Fruit fly (Drosophila melanogaster) whole organism, embryonic: ENCODE measurements around the gene lark.

Experiments
- Abd-B ChIP-seq: fragments of 200-800 bp; sonication (Bioruptor generic); optimal IDR thresholded peaks from 2 replicates; lab custom pipeline; 2018; ENCODE audit warnings: missing biosample characterization, mild to moderate bottlenecking, missing genetic modification characterization, moderate library complexity
- Aef1 ChIP-seq: fragments of 200-800 bp; sonication (Bioruptor generic); IDR thresholded peaks from 3 replicates; pipeline ENCODE4 v1.3.6; 2022; ENCODE audit warnings: missing biosample characterization, missing genetic modification characterization
- Atf3 ChIP-seq: fragments of 200-800 bp; sonication (Bioruptor generic); optimal IDR thresholded peaks from 3 replicates; lab custom pipeline; 2016; ENCODE audit warnings: missing biosample characterization, missing genetic modification characterization
- Bdp1 ChIP-seq: fragments of 200-800 bp; sonication (Bioruptor generic); optimal IDR thresholded peaks from 3 replicates; lab custom pipeline; 2016; ENCODE audit warnings: missing biosample characterization, missing genetic modification characterization
- CG11504 ChIP-seq: fragments of 200-800 bp; sonication (Bioruptor generic); optimal IDR thresholded peaks from 3 replicates; lab custom pipeline; 2019; ENCODE audit warnings: missing biosample characterization, mild to moderate bottlenecking, missing genetic modification characterization, moderate library complexity
- CG12071 ChIP-seq: fragments of 200-800 bp; sonication (Bioruptor generic); optimal IDR thresholded peaks from 3 replicates; lab custom pipeline; 2018; ENCODE audit warnings: missing biosample characterization, mild to moderate bottlenecking, missing genetic modification characterization
- CG1233 ChIP-seq: fragments of 200-800 bp; sonication (Bioruptor generic); optimal IDR thresholded peaks from 4 replicates; lab custom pipeline; 2018; ENCODE audit warnings: missing biosample characterization, mild to moderate bottlenecking, missing genetic modification characterization
- CG14014 ChIP-seq: fragments of 200-800 bp; sonication (Bioruptor generic); IDR thresholded peaks from 2 replicates; pipeline ENCODE4 v1.3.6; 2022; ENCODE audit warnings: missing biosample characterization, missing genetic modification characterization
- CG15269 ChIP-seq: fragments of 200-800 bp; sonication (Bioruptor generic); optimal IDR thresholded peaks from 2 replicates; lab custom pipeline; 2018; ENCODE audit warnings: missing biosample characterization, mild to moderate bottlenecking, missing genetic modification characterization, moderate library complexity
- CG15601 ChIP-seq: fragments of 200-800 bp; sonication (Bioruptor generic); optimal IDR thresholded peaks from 3 replicates; lab custom pipeline; 2019; ENCODE audit warnings: missing biosample characterization, mild to moderate bottlenecking, missing genetic modification characterization, moderate library complexity
- CG1602 ChIP-seq: fragments of 200-800 bp; sonication (Bioruptor generic); optimal IDR thresholded peaks from 3 replicates; lab custom pipeline; 2016; ENCODE audit warnings: missing biosample characterization, missing genetic modification characterization
- CG17328 ChIP-seq: fragments of 200-800 bp; sonication (Bioruptor generic); IDR thresholded peaks from 2 replicates; pipeline ENCODE4 v1.3.6; 2022; ENCODE audit warnings: missing biosample characterization, missing genetic modification characterization
- CG17912 ChIP-seq: fragments of 200-800 bp; sonication (Bioruptor generic); optimal IDR thresholded peaks from 2 replicates; lab custom pipeline; 2018; ENCODE audit warnings: missing biosample characterization, mild to moderate bottlenecking, missing genetic modification characterization
- CG2889 ChIP-seq: fragments of 200-800 bp; sonication (Bioruptor generic); IDR thresholded peaks from 3 replicates; pipeline ENCODE4 v1.3.6; 2022; ENCODE audit warnings: missing biosample characterization, missing genetic modification characterization
- CG30403 ChIP-seq: fragments of 200-800 bp; sonication (Bioruptor generic); optimal IDR thresholded peaks from 3 replicates; lab custom pipeline; 2016; ENCODE audit warnings: missing biosample characterization, missing genetic modification characterization
- CG31388 ChIP-seq: fragments of 200-800 bp; sonication (Bioruptor generic); optimal IDR thresholded peaks from 2 replicates; lab custom pipeline; 2016; ENCODE audit warnings: missing biosample characterization, missing genetic modification characterization
- CG34224 ChIP-seq: fragments of 200-800 bp; sonication (Bioruptor generic); IDR thresholded peaks from 3 replicates; pipeline ENCODE4 v1.3.6; 2022; ENCODE audit warnings: missing biosample characterization, missing genetic modification characterization; ENCODE audit not compliant: partially characterized antibody
- CG6765 ChIP-seq: fragments of 200-800 bp; sonication (Bioruptor generic); optimal IDR thresholded peaks from 3 replicates; lab custom pipeline; 2017; ENCODE audit warnings: missing biosample characterization, mild to moderate bottlenecking, missing genetic modification characterization
- CG6791 ChIP-seq: fragments of 200-800 bp; sonication (Bioruptor generic); IDR thresholded peaks from 3 replicates; pipeline ENCODE4 v1.3.6; 2022; ENCODE audit warnings: missing biosample characterization, missing genetic modification characterization; ENCODE audit not compliant: partially characterized antibody
- CTCF ChIP-seq: fragments of 200-800 bp; sonication (Bioruptor generic); optimal IDR thresholded peaks from 2 replicates; lab custom pipeline; 2017; ENCODE audit warnings: missing biosample characterization, mild to moderate bottlenecking, missing genetic modification characterization, moderate library complexity
- Camta ChIP-seq: fragments of 200-800 bp; sonication (Bioruptor generic); optimal IDR thresholded peaks from 2 replicates; lab custom pipeline; 2016; ENCODE audit warnings: missing biosample characterization, missing genetic modification characterization
- CkIIα-i1 ChIP-seq: fragments of 200-800 bp; sonication (Bioruptor generic); IDR thresholded peaks from 2 replicates; pipeline ENCODE4 v1.3.6; 2022; ENCODE audit warnings: missing biosample characterization, missing genetic modification characterization
- Dbx ChIP-seq: fragments of 200-800 bp; sonication (Bioruptor generic); IDR thresholded peaks from 3 replicates; pipeline ENCODE4 v1.3.6; 2022; ENCODE audit warnings: missing biosample characterization, missing genetic modification characterization
- Dek ChIP-seq: fragments of 200-800 bp; sonication (Bioruptor generic); optimal IDR thresholded peaks from 3 replicates; lab custom pipeline; 2019; ENCODE audit warnings: missing biosample characterization, mild to moderate bottlenecking, missing genetic modification characterization, moderate library complexity
- Dip2 ChIP-seq: fragments of 200-800 bp; sonication (Bioruptor generic); IDR thresholded peaks from 2 replicates; pipeline ENCODE4 v1.3.6; 2022; ENCODE audit warnings: missing biosample characterization, missing genetic modification characterization
- Dp ChIP-seq: fragments of 200-800 bp; sonication (Bioruptor generic); optimal IDR thresholded peaks from 2 replicates; lab custom pipeline; 2018; ENCODE audit warnings: missing biosample characterization, mild to moderate bottlenecking, missing genetic modification characterization, moderate library complexity
- Dref ChIP-seq: fragments of 200-800 bp; sonication (Bioruptor generic); IDR thresholded peaks from 2 replicates; pipeline ENCODE4 v1.3.6; 2022; ENCODE audit warnings: missing biosample characterization, missing genetic modification characterization
- Gug ChIP-seq: fragments of 200-800 bp; sonication (Bioruptor generic); IDR thresholded peaks from 4 replicates; pipeline ENCODE4 v1.3.6; 2022; ENCODE audit warnings: missing biosample characterization, missing genetic modification characterization
- Lim3 ChIP-seq: fragments of 200-800 bp; sonication (Bioruptor generic); IDR thresholded peaks from 2 replicates; pipeline ENCODE4 v1.3.6; 2022; ENCODE audit warnings: missing biosample characterization, missing genetic modification characterization
- Mad ChIP-seq: fragments of 200-800 bp; sonication (Bioruptor generic); optimal IDR thresholded peaks from 2 replicates; lab custom pipeline; 2016; ENCODE audit warnings: missing biosample characterization, missing genetic modification characterization
- NK7.1 ChIP-seq: fragments of 200-800 bp; sonication (Bioruptor generic); optimal IDR thresholded peaks from 3 replicates; lab custom pipeline; 2016; ENCODE audit warnings: missing biosample characterization, missing genetic modification characterization
- Nf-YB ChIP-seq: fragments of 200-800 bp; sonication (Bioruptor generic); optimal IDR thresholded peaks from 3 replicates; lab custom pipeline; 2019; ENCODE audit warnings: missing biosample characterization, mild to moderate bottlenecking, missing genetic modification characterization, moderate library complexity
- Nf-YC ChIP-seq: fragments of 200-800 bp; optimal IDR thresholded peaks from 3 replicates; lab custom pipeline; 2019; ENCODE audit warnings: missing biosample characterization, mild to moderate bottlenecking, missing genetic modification characterization, moderate library complexity
- Pdp1 ChIP-seq, 2 experiments: fragments of 200-800 bp; sonication (Bioruptor generic); optimal IDR thresholded peaks; 3 replicates each; lab custom pipeline; 2016; ENCODE audit warnings: missing biosample characterization in 2 of 2, missing genetic modification characterization in 2 of 2, mild to moderate bottlenecking in 1 of 2, moderate library complexity in 1 of 2
- Rx ChIP-seq: fragments of 200-800 bp; sonication (Bioruptor generic); IDR thresholded peaks from 2 replicates; pipeline ENCODE4 v1.3.6; 2022; ENCODE audit warnings: missing biosample characterization, missing genetic modification characterization
- TFAM ChIP-seq: fragments of 200-800 bp; sonication (Bioruptor generic); optimal IDR thresholded peaks from 2 replicates; lab custom pipeline; 2017; ENCODE audit warnings: missing biosample characterization, missing genetic modification characterization, inconsistent platforms
- abd-A ChIP-seq: fragments of 200-800 bp; sonication (Bioruptor generic); optimal IDR thresholded peaks from 3 replicates; lab custom pipeline; 2019; ENCODE audit warnings: missing biosample characterization, mild to moderate bottlenecking, missing genetic modification characterization, moderate library complexity
- ase ChIP-seq: fragments of 200-800 bp; sonication (Bioruptor generic); IDR thresholded peaks from 3 replicates; pipeline ENCODE4 v1.3.6; 2022; ENCODE audit warnings: missing biosample characterization, missing genetic modification characterization
- br ChIP-seq: fragments of >200 bp; optimal IDR thresholded peaks from 2 replicates; lab custom pipeline; 2017
- emc ChIP-seq: fragments of 200-800 bp; sonication (Bioruptor generic); optimal IDR thresholded peaks from 2 replicates; lab custom pipeline; 2016; ENCODE audit warnings: missing biosample characterization, missing genetic modification characterization
- fd96Cb ChIP-seq: fragments of 200-800 bp; sonication (Bioruptor generic); optimal IDR thresholded peaks from 2 replicates; lab custom pipeline; 2018; ENCODE audit warnings: missing biosample characterization, mild to moderate bottlenecking, missing genetic modification characterization, moderate library complexity
- gcm2 ChIP-seq: fragments of 200-800 bp; sonication (Bioruptor generic); optimal IDR thresholded peaks from 2 replicates; lab custom pipeline; 2016; ENCODE audit warnings: missing biosample characterization, missing genetic modification characterization
- lab ChIP-seq: fragments of 200-800 bp; sonication (Bioruptor generic); optimal IDR thresholded peaks from 3 replicates; lab custom pipeline; 2017; ENCODE audit warnings: missing biosample characterization, missing genetic modification characterization, mild to moderate bottlenecking, moderate library complexity, missing genetic modification reagents
- mirr ChIP-seq: fragments of 200-800 bp; sonication (Bioruptor generic); optimal IDR thresholded peaks from 3 replicates; lab custom pipeline; 2018; ENCODE audit warnings: missing biosample characterization, mild to moderate bottlenecking, missing genetic modification characterization
- pita ChIP-seq: fragments of 200-800 bp; sonication (Bioruptor generic); optimal IDR thresholded peaks from 2 replicates; lab custom pipeline; 2017; ENCODE audit warnings: missing biosample characterization, mild to moderate bottlenecking, missing genetic modification characterization
- sens-2 ChIP-seq: fragments of 200-800 bp; sonication (Bioruptor generic); IDR thresholded peaks from 2 replicates; pipeline ENCODE4 v1.3.6; 2022; ENCODE audit warnings: missing biosample characterization, missing genetic modification characterization
- slou ChIP-seq: fragments of 200-800 bp; sonication (Bioruptor generic); optimal IDR thresholded peaks from 3 replicates; lab custom pipeline; 2016; ENCODE audit warnings: missing biosample characterization, missing genetic modification characterization
- sqz ChIP-seq: fragments of 200-800 bp; sonication (Bioruptor generic); optimal IDR thresholded peaks from 3 replicates; lab custom pipeline; 2018; ENCODE audit warnings: missing biosample characterization, mild to moderate bottlenecking, missing genetic modification characterization
- wdn ChIP-seq: fragments of 200-800 bp; sonication (Bioruptor generic); IDR thresholded peaks from 2 replicates; pipeline ENCODE4 v1.3.6; 2022; ENCODE audit warnings: missing biosample characterization, missing genetic modification characterization
- yki ChIP-seq: fragments of >200 bp; optimal IDR thresholded peaks from 3 replicates; lab custom pipeline; 2018
- zen2 ChIP-seq: fragments of 200-800 bp; sonication (Bioruptor generic); IDR thresholded peaks from 3 replicates; pipeline ENCODE4 v1.3.6; 2022; ENCODE audit warnings: missing biosample characterization, missing genetic modification characterization; ENCODE audit not compliant: partially characterized antibody

Gene lark

DNA sequence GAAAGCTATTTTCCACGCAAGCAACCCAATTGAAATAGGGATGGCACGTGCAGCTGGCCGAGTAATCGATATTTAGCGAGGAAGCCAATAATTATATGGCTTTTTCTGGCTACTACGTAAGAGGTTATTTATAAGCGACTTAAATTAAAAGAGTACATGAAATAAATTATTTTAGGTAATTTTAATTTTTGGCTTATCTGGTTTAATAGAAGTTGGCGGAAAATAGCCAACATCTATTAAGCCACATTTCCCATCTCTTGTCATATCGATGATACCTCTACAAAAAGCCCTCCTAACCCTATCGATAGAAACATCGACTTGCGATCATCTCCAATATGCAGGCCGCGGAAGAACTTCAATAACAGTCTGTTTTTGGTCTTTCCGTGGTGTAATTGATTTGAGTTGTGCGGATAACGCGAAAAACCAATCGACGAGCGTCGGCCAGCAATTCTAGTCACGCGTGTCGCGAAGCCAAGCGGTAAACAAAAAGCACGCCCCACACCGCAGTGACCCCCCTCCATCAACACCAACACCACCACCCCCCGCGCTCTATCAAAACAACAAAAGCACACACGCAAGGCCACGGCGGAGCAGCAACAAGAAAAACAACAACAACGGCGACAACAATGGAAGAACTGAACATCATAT is 9.0 kb downstream of the lark start, which contains the start of the genes Srp19 and qm (continued):
- TF ChIP-seq Gug (GFP tag; lab: Robert Waterston, UW) (peak; percentile 24; the same call in 1 of the 4 replicates), CG15601 (tag; lab: Kevin White, UChicago) (peak; percentile 46), CG6765 (GFP tag; lab: Kevin White, UChicago) (peak; percentile 43), Nf-YB (GFP tag; lab: Kevin White, UChicago) (peak; percentile 39), CG1602 (GFP tag; lab: Kevin White, UChicago) (peak; percentile 36), Mad (GFP tag; lab: Kevin White, UChicago) (no peak), Dip2 (no peak), CG34224 (GFP tag; lab: Robert Waterston, UW) (peak; percentile 70), emc (no peak), CG15269 (tag; lab: Kevin White, UChicago) (peak; percentile 15), Nf-YC (tag; lab: Kevin White, UChicago) (peak; percentile 28), CG2889 (GFP tag; lab: Robert Waterston, UW) (no peak), mirr (peak; percentile 22), sens-2 (GFP tag; lab: Robert Waterston, UW) (no peak), ase (GFP tag; lab: Robert Waterston, UW) (0 out of 3 replicates have a peak, but pooled peaks have one; percentile 11), pita (GFP tag; lab: Kevin White, UChicago) (no peak), NK7.1 (GFP tag; lab: Kevin White, UChicago) (no peak), CG17328 (GFP tag; lab: Robert Waterston, UW) (no peak), Bdp1 (no peak), CkIIα-i1 (GFP tag; lab: Robert Waterston, UW) (peak; percentile 26; the same call in 1 of the 2 replicates), Abd-B (GFP tag; lab: Kevin White, UChicago) (no peak), Dref (GFP tag; lab: Robert Waterston, UW) (peak; percentile 84), Lim3 (GFP tag; lab: Robert Waterston, UW) (no peak), wdn (peak; percentile 46; the same call in 1 of the 2 replicates), CG12071 (GFP tag; lab: Kevin White, UChicago) (peak; percentile 55), fd96Cb (tag; lab: Kevin White, UChicago) (peak; percentile 30), TFAM (GFP tag; lab: Kevin White, UChicago) (no peak), lab (peak; percentile 55), CTCF (GFP tag; lab: Kevin White, UChicago) (no peak), CG17912 (GFP tag; lab: Kevin White, UChicago) (no peak), CG30403 (GFP tag; lab: Kevin White, UChicago) (peak; percentile 84), CG14014 (peak; percentile 45), CG31388 (GFP tag; lab: Kevin White, UChicago) (no peak), br (lab: Kevin White, UChicago) (no peak), sqz (GFP tag; lab: Kevin White, UChicago) (no peak), abd-A (no peak), CG6791 (GFP tag; lab: Robert Waterston, UW) (peak; percentile 83; the same call in 2 of the 3 replicates), Atf3 (GFP tag; lab: Kevin White, UChicago) (peak; percentile 1), Aef1 (GFP tag; lab: Robert Waterston, UW) (peak; percentile 88), Dbx (GFP tag; lab: Robert Waterston, UW) (peak; percentile 52; the same call in 2 of the 3 replicates), Rx (GFP tag; lab: Robert Waterston, UW) (no peak), Dp (GFP tag; lab: Kevin White, UChicago) (peak; percentile 5), CG1233 (GFP tag; lab: Kevin White, UChicago) (peak; percentile 39), Dek (peak; percentile 53), slou (peak; percentile 8), Pdp1 (GFP tag; optimal IDR thresholded peaks at IDR 0.05; lab: Kevin White, UChicago) (peak; percentile 53 to 62), yki (lab: Kevin White, UChicago) (no peak), gcm2 (no peak), Camta (GFP tag; lab: Kevin White, UChicago) (peak; percentile 53), zen2 (GFP tag; lab: Robert Waterston, UW) (peak; percentile 60; the same call in 2 of the 3 replicates), CG11504 (no peak)
